Fruit fly (Drosophila melanogaster) whole organism, pupa: ENCODE results near the gene upd2.

ENCODE experiments used
- CG10348 ChIP-seq: fragments of 200-800 bp; sonication (Bioruptor generic); IDR thresholded peaks from 2 replicates; pipeline ENCODE4 v1.3.6; 2022; ENCODE audit warnings: missing biosample characterization, missing genetic modification characterization
- CG12605 ChIP-seq: fragments of 200-800 bp; sonication (Bioruptor generic); IDR thresholded peaks from 2 replicates; pipeline ENCODE4 v1.3.6; 2022; ENCODE audit warnings: missing biosample characterization, missing genetic modification characterization
- CG13204 ChIP-seq: fragments of 200-800 bp; sonication (Bioruptor generic); optimal IDR thresholded peaks from 2 replicates; lab custom pipeline; 2018; ENCODE audit warnings: missing biosample characterization, mild to moderate bottlenecking, missing genetic modification characterization, moderate library complexity
- CG14655 ChIP-seq: fragments of 200-800 bp; sonication (Bioruptor generic); optimal IDR thresholded peaks from 3 replicates; lab custom pipeline; 2017; ENCODE audit warnings: mild to moderate bottlenecking, missing biosample characterization, missing genetic modification reagents, missing genetic modification characterization
- CG15710 ChIP-seq: fragments of 200-800 bp; sonication (Bioruptor generic); optimal IDR thresholded peaks from 2 replicates; lab custom pipeline; 2018; ENCODE audit warnings: missing biosample characterization, mild to moderate bottlenecking, missing genetic modification characterization, moderate library complexity
- CG17806 ChIP-seq: fragments of 200-800 bp; sonication (Bioruptor generic); optimal IDR thresholded peaks from 2 replicates; lab custom pipeline; 2018; ENCODE audit warnings: missing biosample characterization, mild to moderate bottlenecking, missing genetic modification characterization, moderate library complexity
- CG32121 ChIP-seq: fragments of 200-800 bp; sonication (Bioruptor generic); IDR thresholded peaks from 2 replicates; pipeline ENCODE4 v1.3.6; 2022; ENCODE audit warnings: missing biosample characterization, missing genetic modification characterization
- CG34367 ChIP-seq: fragments of 200-800 bp; sonication (Bioruptor generic); optimal IDR thresholded peaks from 2 replicates; lab custom pipeline; 2018; ENCODE audit warnings: missing biosample characterization, mild to moderate bottlenecking, missing genetic modification characterization
- CG4496 ChIP-seq: fragments of 200-800 bp; sonication (Bioruptor generic); IDR thresholded peaks from 3 replicates; pipeline ENCODE4 v1.3.6; 2022; ENCODE audit warnings: missing biosample characterization, missing genetic modification characterization
- CG8159 ChIP-seq: fragments of 200-800 bp; sonication (Bioruptor generic); optimal IDR thresholded peaks from 3 replicates; lab custom pipeline; 2018; ENCODE audit warnings: missing biosample characterization, mild to moderate bottlenecking, missing genetic modification characterization, moderate library complexity
- CG8301 ChIP-seq: fragments of 200-800 bp; sonication (Bioruptor generic); optimal IDR thresholded peaks from 2 replicates; lab custom pipeline; 2018; ENCODE audit warnings: missing biosample characterization, mild to moderate bottlenecking, missing genetic modification characterization
- CG9948 ChIP-seq: fragments of 200-800 bp; sonication (Bioruptor generic); optimal IDR thresholded peaks from 2 replicates; lab custom pipeline; 2018; ENCODE audit warnings: missing biosample characterization, mild to moderate bottlenecking, missing genetic modification characterization, moderate library complexity
- D1 ChIP-seq: fragments of 200-800 bp; sonication (Bioruptor generic); optimal IDR thresholded peaks from 2 replicates; lab custom pipeline; 2018; ENCODE audit warnings: missing biosample characterization, mild to moderate bottlenecking, missing genetic modification characterization, moderate library complexity
- EcR ChIP-seq: fragments of 200-800 bp; sonication (Bioruptor generic); optimal IDR thresholded peaks from 3 replicates; lab custom pipeline; 2019; ENCODE audit warnings: missing biosample characterization, missing genetic modification characterization, mild to moderate bottlenecking, moderate library complexity, missing genetic modification reagents
- Ets98B ChIP-seq: fragments of 200-800 bp; sonication (Bioruptor generic); IDR thresholded peaks from 2 replicates; pipeline ENCODE4 v1.3.6; 2022; ENCODE audit warnings: missing biosample characterization, missing genetic modification characterization
- Pif1A ChIP-seq: fragments of 200-800 bp; sonication (Bioruptor generic); optimal IDR thresholded peaks from 3 replicates; lab custom pipeline; 2016; ENCODE audit warnings: missing biosample characterization, missing genetic modification characterization
- Pif1B ChIP-seq: fragments of 200-800 bp; sonication (Bioruptor generic); optimal IDR thresholded peaks from 3 replicates; lab custom pipeline; 2016; ENCODE audit warnings: missing biosample characterization, missing genetic modification characterization
- Snoo ChIP-seq: fragments of 200-800 bp; sonication (Bioruptor generic); optimal IDR thresholded peaks from 3 replicates; lab custom pipeline; 2017; ENCODE audit warnings: missing biosample characterization, mild to moderate bottlenecking, missing genetic modification characterization, inconsistent platforms
- fd96Ca ChIP-seq: fragments of 200-800 bp; sonication (Bioruptor generic); IDR thresholded peaks from 3 replicates; pipeline ENCODE4 v1.3.6; 2022; ENCODE audit warnings: missing biosample characterization, missing genetic modification characterization
- gl ChIP-seq: fragments of 200-800 bp; sonication (Bioruptor generic); optimal IDR thresholded peaks from 2 replicates; lab custom pipeline; 2018; ENCODE audit warnings: missing biosample characterization, mild to moderate bottlenecking, missing genetic modification characterization
- rn ChIP-seq: fragments of 200-800 bp; sonication (Bioruptor generic); IDR thresholded peaks from 2 replicates; pipeline ENCODE4 v1.3.6; 2022; ENCODE audit warnings: missing biosample characterization, missing genetic modification characterization

upd2 gene

dm6 chrX:18266846-18267245, 23.8 kb upstream of the upd2 start:
- TF ChIP-seq gl (tag; lab: Kevin White, UChicago) (no peak), CG13204 (GFP tag; lab: Kevin White, UChicago) (peak; percentile 17), rn (GFP tag; lab: Robert Waterston, UW) (no peak)

dm6 chrX:18263382-18263781, 20.3 kb upstream of the upd2 start:
- TF ChIP-seq rn (GFP tag; lab: Robert Waterston, UW) (no peak), CG4496 (GFP tag; lab: Robert Waterston, UW) (no peak), CG32121 (GFP tag; lab: Robert Waterston, UW) (no peak), CG34367 (no peak)

DNA sequence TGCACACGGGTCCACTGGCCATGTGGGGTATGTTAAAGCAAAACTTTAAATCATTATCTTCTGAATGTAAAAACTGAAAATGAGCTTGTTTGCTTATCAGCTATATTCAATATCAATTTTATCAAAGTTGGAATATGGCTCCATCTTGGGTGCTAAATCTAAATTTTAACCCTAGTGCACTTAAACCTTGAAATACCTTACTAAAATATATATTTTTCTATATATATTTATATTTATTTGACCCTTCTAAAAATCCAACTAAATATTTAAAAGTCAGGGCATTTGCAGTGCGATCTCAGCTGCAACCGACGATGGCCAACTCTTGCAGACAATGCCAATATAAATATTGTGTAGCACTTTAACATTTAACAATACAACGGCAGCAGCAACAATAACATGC, 19.1 kb upstream of the upd2 start:
- TF ChIP-seq D1 (tag; lab: Kevin White, UChicago) (no peak), Ets98B (GFP tag; lab: Robert Waterston, UW) (no peak), CG17806 (tag; lab: Kevin White, UChicago) (peak; percentile 2), fd96Ca (GFP tag; lab: Robert Waterston, UW) (no peak), CG8301 (tag; lab: Kevin White, UChicago) (no peak), CG8159 (tag; lab: Kevin White, UChicago) (peak; percentile 53), CG13204 (GFP tag; lab: Kevin White, UChicago) (no peak), CG9948 (tag; lab: Kevin White, UChicago) (peak; percentile 27), CG10348 (no peak), Snoo (tag; lab: Kevin White, UChicago) (no peak), CG4496 (GFP tag; lab: Robert Waterston, UW) (no peak), CG15710 (peak; percentile 29), CG14655 (GFP tag; lab: Kevin White, UChicago) (peak; percentile 42)
- TF ChIP-seq, all 21 proteins: peak for 5

DNA sequence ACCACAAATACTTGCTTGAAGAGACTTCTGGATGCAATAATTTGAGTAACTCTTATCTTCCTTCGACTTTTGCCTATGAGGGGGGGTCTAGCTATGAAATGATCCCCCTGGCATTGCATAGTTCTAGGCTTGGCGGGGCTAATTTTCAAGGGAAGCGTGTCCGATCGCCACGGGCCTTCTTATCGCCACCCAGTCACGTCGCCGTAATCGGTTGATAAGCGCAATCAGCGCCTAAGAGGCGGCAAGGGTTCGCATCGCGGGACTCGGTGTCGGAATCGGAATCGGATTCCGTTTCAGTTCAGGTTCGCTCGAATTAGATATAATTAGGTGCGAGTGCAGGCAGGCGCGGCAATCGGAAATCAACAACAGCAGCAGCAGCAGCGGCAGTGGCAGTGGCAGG, 18.4 kb upstream of the upd2 start:
- TF ChIP-seq CG15710 (no peak), CG34367 (no peak), gl (tag; lab: Kevin White, UChicago) (no peak), CG17806 (tag; lab: Kevin White, UChicago) (no peak)

- TF ChIP-seq D1 (tag; lab: Kevin White, UChicago) (no peak), fd96Ca (GFP tag; lab: Robert Waterston, UW) (no peak), Pif1B (no peak), CG8301 (tag; lab: Kevin White, UChicago) (no peak), CG4496 (GFP tag; lab: Robert Waterston, UW) (no peak), CG10348 (no peak), CG8159 (tag; lab: Kevin White, UChicago) (no peak), CG34367 (no peak), CG13204 (GFP tag; lab: Kevin White, UChicago) (no peak), Snoo (tag; lab: Kevin White, UChicago) (no peak)
These were observed 17.0 kb upstream of the upd2 start for dm6 chrX:18259984-18260550.

DNA sequence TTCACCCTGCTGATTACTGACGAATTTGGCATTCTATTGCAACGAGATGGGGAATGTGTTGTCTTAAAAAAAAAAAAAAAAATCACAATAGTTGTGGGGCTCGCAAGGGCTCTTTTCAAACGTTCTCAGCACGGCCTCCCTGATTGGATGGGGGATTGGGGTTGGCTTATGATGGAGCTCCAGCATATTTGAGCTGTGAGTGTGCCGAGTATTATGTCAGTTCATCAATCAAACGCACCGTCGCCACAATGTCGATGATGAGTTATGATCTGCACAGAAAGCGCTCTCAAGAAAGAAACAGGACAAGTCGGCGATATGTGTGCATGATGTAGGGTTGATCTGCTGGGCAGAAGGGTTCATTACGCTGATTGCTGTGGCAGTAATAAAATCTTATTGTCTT, 16.3 kb upstream of the upd2 start, which contains the start of gene CG15059:
Gene CG15059 (minus strand): TSS at position 101 of the 400 bp plus-strand sequence.
- no peak for TF ChIP-seq CG10348
- TF ChIP-seq gl (tag; lab: Kevin White, UChicago): no peak
- TF ChIP-seq rn (GFP tag; lab: Robert Waterston, UW): no peak
- no peak for TF ChIP-seq EcR (GFP tag; lab: Kevin White, UChicago)
- no peak for TF ChIP-seq CG32121 (GFP tag; lab: Robert Waterston, UW)
- TF ChIP-seq CG15710: no peak
- TF ChIP-seq Snoo (tag; lab: Kevin White, UChicago): no peak
- TF ChIP-seq CG9948 (tag; lab: Kevin White, UChicago): no peak
- TF ChIP-seq D1 (tag; lab: Kevin White, UChicago): no peak
- TF ChIP-seq Ets98B (GFP tag; lab: Robert Waterston, UW): no peak

dm6 chrX:18256244-18256885, 13.3 kb upstream of the upd2 start:
- TF ChIP-seq Snoo (tag; lab: Kevin White, UChicago) (peak; percentile 69), CG8301 (tag; lab: Kevin White, UChicago) (no peak), CG13204 (GFP tag; lab: Kevin White, UChicago) (no peak), Ets98B (GFP tag; lab: Robert Waterston, UW) (no peak), CG9948 (tag; lab: Kevin White, UChicago) (peak; percentile 53), CG34367 (peak; percentile 26), rn (GFP tag; lab: Robert Waterston, UW) (no peak), CG12605 (GFP tag; lab: Robert Waterston, UW) (no peak), CG17806 (tag; lab: Kevin White, UChicago) (peak; percentile 46), CG8159 (tag; lab: Kevin White, UChicago) (peak; percentile 85), fd96Ca (GFP tag; lab: Robert Waterston, UW) (no peak), CG15710 (peak; percentile 77), CG10348 (no peak), EcR (GFP tag; lab: Kevin White, UChicago) (no peak), gl (tag; lab: Kevin White, UChicago) (no peak), Pif1B (no peak), D1 (tag; lab: Kevin White, UChicago) (no peak), CG14655 (GFP tag; lab: Kevin White, UChicago) (peak; percentile 1), CG4496 (GFP tag; lab: Robert Waterston, UW) (no peak), Pif1A (no peak), CG32121 (GFP tag; lab: Robert Waterston, UW) (no peak)
- TF ChIP-seq, all 21 proteins: peak for 7
